Worm (Caenorhabditis elegans) whole organism, L1 larva: Measurements from ENCODE around the gene T22D1.3.
A peak's percentile ranks its signal among the peaks of the same experiment; 100 is the strongest.

Source experiments
- C16A3.4 ChIP-seq: fragments of 150-350 bp; optimal IDR thresholded peaks from 2 replicates; lab custom pipeline; 2014; ENCODE audit warnings: missing biosample characterization, missing genetic modification characterization
- blmp-1 ChIP-seq: fragments of 150-350 bp; optimal IDR thresholded peaks from 2 replicates; lab custom pipeline; 2014; ENCODE audit warnings: missing biosample characterization, missing genetic modification characterization
- ceh-8 ChIP-seq: fragments of 200-800 bp; sonication (Bioruptor generic); optimal IDR thresholded peaks from 2 replicates; lab custom pipeline; 2018; ENCODE audit warnings: mild to moderate bottlenecking, missing genetic modification characterization, moderate library complexity, missing compliant biosample characterization
- ceh-82 ChIP-seq, 3 experiments: fragments of 150-350 bp in 1 of 3; sonication (generic microtip) in 2 of 3; optimal IDR thresholded peaks; 2 replicates each; lab custom pipeline; 2014 to 2017; ENCODE audit warnings: missing biosample characterization in 3 of 3, missing genetic modification characterization in 3 of 3
- ceh-88 ChIP-seq: fragments of 200-800 bp; sonication (Bioruptor generic); IDR thresholded peaks from 2 replicates; pipeline ENCODE4 v1.3.6; 2022; ENCODE audit warnings: missing genetic modification characterization, missing compliant biosample characterization
- ces-1 ChIP-seq: fragments of 150-350 bp; optimal IDR thresholded peaks from 2 replicates; lab custom pipeline; 2014; ENCODE audit warnings: missing biosample characterization, missing genetic modification reagents, missing genetic modification characterization
- dsc-1 ChIP-seq: sonication (generic microtip); optimal IDR thresholded peaks from 2 replicates; lab custom pipeline; 2016; ENCODE audit warnings: mild to moderate bottlenecking, missing genetic modification characterization, missing compliant biosample characterization
- efl-1 ChIP-seq, 4 experiments: fragments of 150-350 bp; optimal IDR thresholded peaks in 3 of 4; peaks in 1 of 4; 1 replicate in 1 of 4; 2 replicates in 3 of 4; lab custom pipeline; 2014; ENCODE audit warnings: missing biosample characterization in 2 of 4, missing genetic modification characterization in 2 of 4, missing genetic modification reagents in 2 of 4
- egl-27 ChIP-seq, 2 experiments: fragments of 150-350 bp in 1 of 2; sonication (generic microtip); optimal IDR thresholded peaks; 3 replicates each; lab custom pipeline; 2017 to 2018; ENCODE audit warnings: missing biosample characterization in 2 of 2, missing genetic modification characterization in 2 of 2, missing genetic modification reagents in 2 of 2
- ets-5 ChIP-seq: fragments of 200-800 bp; sonication (Bioruptor generic); IDR thresholded peaks from 2 replicates; pipeline ENCODE4 v1.3.6; 2022; ENCODE audit warnings: missing genetic modification characterization, missing compliant biosample characterization
- fkh-10 ChIP-seq: sonication (generic microtip); optimal IDR thresholded peaks from 2 replicates; lab custom pipeline; 2017; ENCODE audit warnings: missing biosample characterization, missing genetic modification reagents, missing genetic modification characterization
- fos-1 ChIP-seq: fragments of 150-350 bp; optimal IDR thresholded peaks from 2 replicates; lab custom pipeline; 2014; ENCODE audit warnings: missing biosample characterization, missing genetic modification characterization
- hlh-17 ChIP-seq: fragments of 200-800 bp; sonication (Bioruptor generic); optimal IDR thresholded peaks from 2 replicates; lab custom pipeline; 2018; ENCODE audit warnings: missing genetic modification characterization, mild to moderate bottlenecking, missing compliant biosample characterization, moderate library complexity, borderline replicate concordance
- hpl-2 ChIP-seq: fragments of 150-350 bp; optimal IDR thresholded peaks from 2 replicates; lab custom pipeline; 2014; ENCODE audit warnings: missing biosample characterization, missing genetic modification reagents, missing genetic modification characterization
- jun-1 ChIP-seq: fragments of 150-350 bp; optimal IDR thresholded peaks from 2 replicates; lab custom pipeline; 2014; ENCODE audit warnings: missing biosample characterization, missing genetic modification reagents, missing genetic modification characterization
- lin-14 ChIP-seq: fragments of 200-800 bp; sonication (Bioruptor generic); optimal IDR thresholded peaks from 2 replicates; lab custom pipeline; 2018; ENCODE audit warnings: mild to moderate bottlenecking, missing genetic modification characterization, moderate library complexity, missing compliant biosample characterization
- lin-35 ChIP-seq, 2 experiments: fragments of 150-350 bp; optimal IDR thresholded peaks; 2 replicates each; lab custom pipeline; 2014; ENCODE audit warnings: missing biosample characterization in 2 of 2, missing genetic modification characterization in 2 of 2, missing genetic modification reagents in 2 of 2
- lin-39 ChIP-seq: fragments of 150-350 bp; optimal IDR thresholded peaks from 2 replicates; lab custom pipeline; 2014; ENCODE audit warnings: missing biosample characterization, missing genetic modification reagents, missing genetic modification characterization
- mef-2 ChIP-seq: fragments of 150-350 bp; optimal IDR thresholded peaks from 2 replicates; lab custom pipeline; 2014; ENCODE audit warnings: missing biosample characterization, missing genetic modification characterization
- nhr-12 ChIP-seq: sonication (generic microtip); optimal IDR thresholded peaks from 2 replicates; lab custom pipeline; 2017; ENCODE audit warnings: missing biosample characterization, missing genetic modification characterization
- nhr-19 ChIP-seq: fragments of 200-800 bp; sonication (Bioruptor generic); conservative IDR thresholded peaks from 2 replicates; pipeline ENCODE4 v1.3.6; 2022; ENCODE audit warnings: missing genetic modification characterization, missing compliant biosample characterization
- nhr-20 ChIP-seq: sonication (generic microtip); optimal IDR thresholded peaks from 2 replicates; lab custom pipeline; 2016; ENCODE audit warnings: mild to moderate bottlenecking, missing genetic modification characterization, missing compliant biosample characterization
- nhr-47 ChIP-seq: sonication (generic microtip); optimal IDR thresholded peaks from 2 replicates; lab custom pipeline; 2016; ENCODE audit warnings: mild to moderate bottlenecking, missing genetic modification characterization, moderate library complexity, missing compliant biosample characterization
- nhr-71 ChIP-seq: sonication (generic microtip); optimal IDR thresholded peaks from 2 replicates; lab custom pipeline; 2016; ENCODE audit warnings: mild to moderate bottlenecking, missing genetic modification characterization, moderate library complexity, missing compliant biosample characterization
- nhr-77 ChIP-seq: fragments of 150-350 bp; optimal IDR thresholded peaks from 2 replicates; lab custom pipeline; 2014; ENCODE audit warnings: missing biosample characterization, missing genetic modification characterization
- nhr-84 ChIP-seq: sonication (generic microtip); optimal IDR thresholded peaks from 2 replicates; lab custom pipeline; 2017; ENCODE audit warnings: missing biosample characterization, missing genetic modification characterization
- nhr-90 ChIP-seq: sonication (generic microtip); optimal IDR thresholded peaks from 2 replicates; lab custom pipeline; 2016; ENCODE audit warnings: mild to moderate bottlenecking, missing genetic modification characterization, missing compliant biosample characterization; ENCODE audit not compliant: poor library complexity
- rnt-1 ChIP-seq: sonication (generic microtip); optimal IDR thresholded peaks from 2 replicates; lab custom pipeline; 2016; ENCODE audit warnings: mild to moderate bottlenecking, missing genetic modification characterization, moderate library complexity, missing compliant biosample characterization
- skn-1 ChIP-seq: fragments of 150-350 bp; optimal IDR thresholded peaks from 2 replicates; lab custom pipeline; 2014; ENCODE audit warnings: missing biosample characterization, missing genetic modification characterization
- snu-23 ChIP-seq: sonication (generic microtip); optimal IDR thresholded peaks from 2 replicates; lab custom pipeline; 2016; ENCODE audit warnings: missing genetic modification characterization, missing compliant biosample characterization
- sox-4 ChIP-seq: sonication (generic microtip); optimal IDR thresholded peaks from 2 replicates; lab custom pipeline; 2016; ENCODE audit warnings: missing genetic modification characterization, missing compliant biosample characterization
- swsn-7 ChIP-seq: sonication (generic microtip); optimal IDR thresholded peaks from 2 replicates; lab custom pipeline; 2016; ENCODE audit warnings: missing genetic modification characterization, missing compliant biosample characterization
- tbx-2 ChIP-seq: sonication (generic microtip); optimal IDR thresholded peaks from 2 replicates; lab custom pipeline; 2016; ENCODE audit warnings: missing genetic modification characterization, missing compliant biosample characterization
- unc-130 ChIP-seq: fragments of 150-350 bp; optimal IDR thresholded peaks from 2 replicates; lab custom pipeline; 2017; ENCODE audit warnings: missing biosample characterization, missing genetic modification characterization, inconsistent platforms
- unc-30 ChIP-seq: sonication (generic microtip); optimal IDR thresholded peaks from 2 replicates; lab custom pipeline; 2017; ENCODE audit warnings: missing biosample characterization, missing genetic modification characterization
- unc-62 ChIP-seq: fragments of 150-350 bp; optimal IDR thresholded peaks from 2 replicates; lab custom pipeline; 2014; ENCODE audit warnings: missing biosample characterization, missing genetic modification reagents, missing genetic modification characterization
- unc-86 ChIP-seq: sonication (generic microtip); optimal IDR thresholded peaks from 2 replicates; lab custom pipeline; 2016; ENCODE audit warnings: missing genetic modification characterization, missing compliant biosample characterization
- unc-98 ChIP-seq: fragments of 200-800 bp; sonication (Bioruptor generic); IDR thresholded peaks from 2 replicates; pipeline ENCODE4 v1.3.6; 2022; ENCODE audit warnings: missing genetic modification characterization, missing compliant biosample characterization
- ztf-4 ChIP-seq: fragments of 150-350 bp; optimal IDR thresholded peaks from 2 replicates; lab custom pipeline; 2014; ENCODE audit warnings: missing biosample characterization, missing genetic modification characterization

The T22D1.3 gene

ce11 chrIV:6881183-6881582 lies 32.2 kb upstream of the T22D1.3 start (continued):
- TF ChIP-seq nhr-77 (tag; lab: Kevin White, UChicago), result peak; percentile 54
- peak; percentile 75 for TF ChIP-seq rnt-1
- TF ChIP-seq sox-4 (tag; lab: Kevin White, UChicago), result peak; percentile 56
- TF ChIP-seq mef-2, result peak; percentile 21
- TF ChIP-seq unc-86 (tag; lab: Kevin White, UChicago), result peak; percentile 52
- peak; percentile 63 for TF ChIP-seq nhr-47 (tag; lab: Kevin White, UChicago)
- peak; percentile 40 to 52 for TF ChIP-seq efl-1 (optimal IDR thresholded peaks at IDR 0.05; lab: Kevin White, UChicago)
- no peak for TF ChIP-seq efl-1 (GFP tag; optimal IDR thresholded peaks at IDR 0.05 in 1 of 2; lab: Kevin White, UChicago)
- TF ChIP-seq nhr-71 (tag; lab: Kevin White, UChicago), result peak; percentile 88
- TF ChIP-seq tbx-2 (tag; lab: Kevin White, UChicago), result peak; percentile 75
- peak; percentile 5 to 72 for TF ChIP-seq egl-27 (tag; optimal IDR thresholded peaks at IDR 0.05; lab: Kevin White, UChicago)
- TF ChIP-seq nhr-20 (tag; lab: Kevin White, UChicago), result peak; percentile 71
- peak; percentile 96 for TF ChIP-seq lin-14 (GFP tag; lab: Kevin White, UChicago)
- no peak for TF ChIP-seq unc-62 (GFP tag; lab: Kevin White, UChicago)
- TF ChIP-seq ceh-82 (tag; optimal IDR thresholded peaks at IDR 0.05; lab: Kevin White, UChicago), result peak; percentile 29 to 75 (median 39)
- TF ChIP-seq lin-35 (GFP tag; optimal IDR thresholded peaks at IDR 0.05; lab: Kevin White, UChicago), result peak in 1 of 2 experiments; percentile 27
- peak; percentile 75 for TF ChIP-seq dsc-1 (tag; lab: Kevin White, UChicago)
- TF ChIP-seq fos-1, result peak; percentile 14
- peak; percentile 32 for TF ChIP-seq ceh-8 (GFP tag; lab: Kevin White, UChicago)
- TF ChIP-seq snu-23, result peak; percentile 71
- no peak for TF ChIP-seq ces-1 (GFP tag; lab: Kevin White, UChicago)
- TF ChIP-seq unc-98, result no peak
- no peak for TF ChIP-seq hpl-2
- TF ChIP-seq nhr-19 (GFP tag; lab: Robert Waterston, UW), result peak; percentile 83
- TF ChIP-seq skn-1 (tag; lab: Kevin White, UChicago), result peak; percentile 15
- peak; percentile 71 for TF ChIP-seq fkh-10 (GFP tag; lab: Kevin White, UChicago)
- no peak for TF ChIP-seq nhr-12 (tag; lab: Kevin White, UChicago)
- peak; percentile 28 for TF ChIP-seq jun-1 (tag; lab: Kevin White, UChicago)

- TF ChIP-seq blmp-1 (tag; lab: Kevin White, UChicago) (no peak), nhr-47 (tag; lab: Kevin White, UChicago) (no peak), nhr-12 (tag; lab: Kevin White, UChicago) (no peak), nhr-20 (tag; lab: Kevin White, UChicago) (no peak), ceh-88 (GFP tag; lab: Robert Waterston, UW) (no peak), C16A3.4 (tag; lab: Kevin White, UChicago) (no peak), tbx-2 (tag; lab: Kevin White, UChicago) (no peak), unc-130 (tag; lab: Kevin White, UChicago) (no peak), nhr-77 (tag; lab: Kevin White, UChicago) (no peak), hlh-17 (no peak), fos-1 (no peak), nhr-90 (tag; lab: Kevin White, UChicago) (no peak), ets-5 (GFP tag; lab: Robert Waterston, UW) (no peak), nhr-84 (tag; lab: Kevin White, UChicago) (no peak), swsn-7 (tag; lab: Kevin White, UChicago) (no peak), lin-39 (tag; lab: Kevin White, UChicago) (no peak), ztf-4 (tag; lab: Kevin White, UChicago) (no peak), ceh-8 (GFP tag; lab: Kevin White, UChicago) (no peak), unc-30 (no peak)
These were observed 30.0 kb upstream of the T22D1.3 start, which contains the start of gene tre-2 for ce11 chrIV:6883342-6883741. tre-2 (minus strand) TSS chrIV:6883442.
